Worm (Caenorhabditis elegans) whole organism, L2 larva: ENCODE data around the gene bath-5.
"Not testable (repeated sequence)": the region's sequence is repeated elsewhere in the genome, so short reads cannot be mapped to it uniquely, and the experiment has no call there.

ENCODE experiments used
- C34F6.9 ChIP-seq: fragments of 150-350 bp; optimal IDR thresholded peaks from 2 replicates; lab custom pipeline; 2014; ENCODE audit warnings: missing biosample characterization, missing genetic modification characterization
- F13H6.1 ChIP-seq: sonication (generic microtip); optimal IDR thresholded peaks from 2 replicates; lab custom pipeline; 2016; ENCODE audit warnings: missing genetic modification characterization, missing compliant biosample characterization
- R02D3.7 ChIP-seq: fragments of 150-350 bp; optimal IDR thresholded peaks from 2 replicates; lab custom pipeline; 2014; ENCODE audit warnings: missing biosample characterization, missing genetic modification characterization
- ZK546.5 ChIP-seq: sonication (generic microtip); optimal IDR thresholded peaks from 2 replicates; lab custom pipeline; 2017; ENCODE audit warnings: missing biosample characterization, missing genetic modification characterization
- alr-1 ChIP-seq: fragments of 150-350 bp; optimal IDR thresholded peaks from 2 replicates; lab custom pipeline; 2014; ENCODE audit warnings: missing biosample characterization, missing genetic modification characterization
- aly-2 ChIP-seq: fragments of 150-350 bp; optimal IDR thresholded peaks from 2 replicates; lab custom pipeline; 2014; ENCODE audit warnings: missing biosample characterization, missing genetic modification characterization
- ama-1 ChIP-seq: fragments of 150-350 bp; optimal IDR thresholded peaks from 2 replicates; lab custom pipeline; 2018; ENCODE audit warnings: inconsistent platforms
- blmp-1 ChIP-seq: sonication (generic microtip); optimal IDR thresholded peaks from 2 replicates; lab custom pipeline; 2017; ENCODE audit warnings: missing genetic modification characterization, mild to moderate bottlenecking, missing compliant biosample characterization, antibody characterized with exemption, moderate library complexity; ENCODE audit not compliant: insufficient read depth
- ceh-16 ChIP-seq: fragments of 150-350 bp; optimal IDR thresholded peaks from 2 replicates; lab custom pipeline; 2014; ENCODE audit warnings: missing biosample characterization, missing genetic modification characterization
- ceh-82 ChIP-seq: fragments of 150-350 bp; optimal IDR thresholded peaks from 2 replicates; lab custom pipeline; 2014; ENCODE audit warnings: missing biosample characterization, missing genetic modification characterization
- crh-2 ChIP-seq: sonication (generic microtip); optimal IDR thresholded peaks from 2 replicates; lab custom pipeline; 2017; ENCODE audit warnings: missing biosample characterization, missing genetic modification characterization
- dmd-4 ChIP-seq: sonication (generic microtip); optimal IDR thresholded peaks from 2 replicates; lab custom pipeline; 2017; ENCODE audit warnings: missing biosample characterization, missing genetic modification characterization
- egl-27 ChIP-seq: sonication (generic microtip); optimal IDR thresholded peaks from 3 replicates; lab custom pipeline; 2017; ENCODE audit warnings: missing biosample characterization, missing genetic modification reagents, missing genetic modification characterization
- elt-1 ChIP-seq: fragments of 150-350 bp; optimal IDR thresholded peaks from 2 replicates; lab custom pipeline; 2014; ENCODE audit warnings: missing biosample characterization, missing genetic modification characterization
- elt-3 ChIP-seq: sonication (generic microtip); optimal IDR thresholded peaks from 2 replicates; lab custom pipeline; 2017; ENCODE audit warnings: missing biosample characterization, missing genetic modification characterization
- fos-1 ChIP-seq: fragments of 150-350 bp; optimal IDR thresholded peaks from 2 replicates; lab custom pipeline; 2014; ENCODE audit warnings: missing biosample characterization, missing genetic modification characterization
- gmeb-1 ChIP-seq: fragments of 150-350 bp; optimal IDR thresholded peaks from 2 replicates; lab custom pipeline; 2014; ENCODE audit warnings: missing biosample characterization, missing genetic modification characterization
- lin-13 ChIP-seq: fragments of 150-350 bp; optimal IDR thresholded peaks from 2 replicates; lab custom pipeline; 2014; ENCODE audit warnings: missing biosample characterization, missing genetic modification reagents, missing genetic modification characterization
- lin-39 ChIP-seq: fragments of 150-350 bp; optimal IDR thresholded peaks from 2 replicates; lab custom pipeline; 2014; ENCODE audit warnings: missing biosample characterization, missing genetic modification reagents, missing genetic modification characterization
- lsy-2 ChIP-seq, 2 experiments: fragments of 150-350 bp in 1 of 2; sonication (generic microtip) in 1 of 2; optimal IDR thresholded peaks; 2 replicates each; lab custom pipeline; 2014 to 2017; ENCODE audit warnings: missing biosample characterization in 2 of 2, missing genetic modification characterization in 2 of 2
- mab-5 ChIP-seq: fragments of 150-350 bp; optimal IDR thresholded peaks from 2 replicates; lab custom pipeline; 2014; ENCODE audit warnings: missing biosample characterization, missing genetic modification characterization
- mbf-1 ChIP-seq: sonication (generic microtip); optimal IDR thresholded peaks from 2 replicates; lab custom pipeline; 2017; ENCODE audit warnings: missing biosample characterization, missing genetic modification characterization
- mdl-1 ChIP-seq, 2 experiments: fragments of 150-350 bp in 1 of 2; sonication (generic microtip) in 1 of 2; optimal IDR thresholded peaks; 2 replicates each; lab custom pipeline; 2017; ENCODE audit warnings: missing biosample characterization in 2 of 2, missing genetic modification characterization in 2 of 2
- nhr-10 ChIP-seq: sonication (generic microtip); optimal IDR thresholded peaks from 2 replicates; lab custom pipeline; 2017; ENCODE audit warnings: missing biosample characterization, missing genetic modification characterization
- nhr-11 ChIP-seq: fragments of 150-350 bp; optimal IDR thresholded peaks from 2 replicates; lab custom pipeline; 2014; ENCODE audit warnings: missing biosample characterization, missing genetic modification characterization
- nhr-12 ChIP-seq: fragments of 150-350 bp; optimal IDR thresholded peaks from 2 replicates; lab custom pipeline; 2014; ENCODE audit warnings: missing biosample characterization, missing genetic modification characterization
- nhr-129 ChIP-seq: fragments of 150-350 bp; optimal IDR thresholded peaks from 2 replicates; lab custom pipeline; 2014; ENCODE audit warnings: missing biosample characterization, missing genetic modification characterization
- nhr-21 ChIP-seq: fragments of 150-350 bp; optimal IDR thresholded peaks from 2 replicates; lab custom pipeline; 2014; ENCODE audit warnings: missing biosample characterization, missing genetic modification characterization
- nhr-237 ChIP-seq: fragments of 150-350 bp; optimal IDR thresholded peaks from 2 replicates; lab custom pipeline; 2014; ENCODE audit warnings: missing biosample characterization, missing genetic modification characterization
- nhr-25 ChIP-seq: fragments of 150-350 bp; sonication (generic microtip); optimal IDR thresholded peaks from 3 replicates; lab custom pipeline; 2014; ENCODE audit warnings: missing biosample characterization, missing genetic modification characterization
- nhr-6 ChIP-seq: fragments of 150-350 bp; optimal IDR thresholded peaks from 2 replicates; lab custom pipeline; 2014; ENCODE audit warnings: missing biosample characterization, missing genetic modification characterization
- nhr-77 ChIP-seq: fragments of 150-350 bp; optimal IDR thresholded peaks from 2 replicates; lab custom pipeline; 2014; ENCODE audit warnings: missing biosample characterization, missing genetic modification characterization
- peb-1 ChIP-seq: fragments of 150-350 bp; optimal IDR thresholded peaks from 2 replicates; lab custom pipeline; 2014; ENCODE audit warnings: missing biosample characterization, missing genetic modification characterization
- sem-4 ChIP-seq: fragments of 150-350 bp; optimal IDR thresholded peaks from 2 replicates; lab custom pipeline; 2014; ENCODE audit warnings: missing biosample characterization, missing genetic modification reagents, missing genetic modification characterization
- skn-1 ChIP-seq: sonication (generic microtip); optimal IDR thresholded peaks from 2 replicates; lab custom pipeline; 2017; ENCODE audit warnings: missing biosample characterization, missing genetic modification characterization
- sma-3 ChIP-seq: sonication (generic microtip); optimal IDR thresholded peaks from 2 replicates; lab custom pipeline; 2016; ENCODE audit warnings: missing genetic modification reagents, missing genetic modification characterization, missing compliant biosample characterization
- sma-9 ChIP-seq, 2 experiments: fragments of 150-350 bp in 1 of 2; sonication (generic microtip) in 1 of 2; optimal IDR thresholded peaks; 2 replicates each; lab custom pipeline; 2014 to 2016; ENCODE audit warnings: missing genetic modification characterization in 2 of 2, mild to moderate bottlenecking in 1 of 2, missing biosample characterization in 1 of 2, missing compliant biosample characterization in 1 of 2, missing genetic modification reagents in 1 of 2, moderate library complexity in 1 of 2
- unc-39 ChIP-seq: fragments of 150-350 bp; optimal IDR thresholded peaks from 2 replicates; lab custom pipeline; 2014; ENCODE audit warnings: missing biosample characterization, missing genetic modification characterization
- unc-55 ChIP-seq: fragments of 150-350 bp; sonication (generic microtip); optimal IDR thresholded peaks from 3 replicates; lab custom pipeline; 2014; ENCODE audit warnings: missing biosample characterization, missing genetic modification reagents, missing genetic modification characterization
- ztf-1 ChIP-seq: fragments of 200-800 bp; sonication (Bioruptor generic); conservative IDR thresholded peaks from 2 replicates; pipeline ENCODE4 v1.3.6; 2022; ENCODE audit warnings: missing genetic modification characterization, missing compliant biosample characterization
- ztf-11 ChIP-seq: sonication (generic microtip); optimal IDR thresholded peaks from 2 replicates; lab custom pipeline; 2017; ENCODE audit warnings: missing biosample characterization, missing genetic modification characterization
- ztf-4 ChIP-seq: fragments of 150-350 bp; optimal IDR thresholded peaks from 2 replicates; lab custom pipeline; 2014; ENCODE audit warnings: missing biosample characterization, missing genetic modification characterization

bath-5 gene

DNA sequence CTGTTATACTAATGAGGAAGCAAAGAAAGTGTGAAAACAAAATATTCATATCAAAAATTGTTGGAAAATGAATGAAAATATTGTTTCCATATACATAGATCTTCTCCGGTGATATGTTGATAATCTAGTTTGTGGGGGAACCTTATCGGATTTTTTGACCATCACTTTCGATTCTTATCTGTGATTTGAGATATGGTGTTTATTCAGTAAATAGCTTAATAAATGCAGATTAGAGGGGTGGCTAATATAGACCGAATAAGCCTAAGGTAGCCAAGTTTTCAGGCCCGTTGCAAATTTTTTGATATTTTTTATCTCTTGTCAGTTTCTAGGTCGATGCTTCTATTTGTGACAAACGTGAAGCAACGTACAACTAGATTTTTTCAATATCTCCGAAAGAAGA is 39.7 kb upstream of the bath-5 start, which contains the start of gene F07E5.7:
F07E5.7 (minus strand) TSS at position 101 of the 400 bp plus-strand sequence.
- no peak for TF ChIP-seq mbf-1 (tag; lab: Kevin White, UChicago)
- no peak for TF ChIP-seq elt-3

DNA sequence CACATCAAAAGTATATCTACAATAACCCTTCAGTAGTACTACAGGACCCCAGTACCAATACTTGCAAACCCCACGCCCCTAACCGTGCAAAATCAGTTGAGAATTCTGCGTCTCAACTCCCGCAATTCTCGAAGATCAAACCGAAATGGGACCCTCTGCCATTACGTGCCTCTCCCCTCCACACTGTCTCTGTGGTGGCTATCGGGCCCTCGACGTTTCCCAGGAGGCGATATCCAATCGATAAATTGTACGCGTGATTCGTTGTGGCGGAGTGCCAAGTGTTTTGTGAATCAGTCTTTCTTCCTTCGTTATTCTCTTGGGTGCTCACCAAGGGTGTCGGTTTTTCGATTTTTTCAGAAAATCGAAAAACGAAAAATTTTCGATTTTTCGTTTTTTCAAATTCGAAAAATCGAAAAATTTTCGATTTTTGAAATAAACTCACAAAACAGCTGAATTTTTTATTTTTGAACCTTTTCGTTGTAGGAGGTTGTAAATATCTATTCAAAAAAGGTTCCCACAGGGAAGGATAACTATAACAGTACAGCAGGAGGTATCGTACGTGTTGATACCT is 35.8 kb upstream of the bath-5 start, which contains the start of gene F07E5.12:
F07E5.12 (plus strand) TSS at position 521 of the 571 bp plus-strand sequence.
- not testable (repeated sequence) for TF ChIP-seq ztf-11; mbf-1 (tag; lab: Kevin White, UChicago); lin-13 (GFP tag; lab: Kevin White, UChicago)

DNA sequence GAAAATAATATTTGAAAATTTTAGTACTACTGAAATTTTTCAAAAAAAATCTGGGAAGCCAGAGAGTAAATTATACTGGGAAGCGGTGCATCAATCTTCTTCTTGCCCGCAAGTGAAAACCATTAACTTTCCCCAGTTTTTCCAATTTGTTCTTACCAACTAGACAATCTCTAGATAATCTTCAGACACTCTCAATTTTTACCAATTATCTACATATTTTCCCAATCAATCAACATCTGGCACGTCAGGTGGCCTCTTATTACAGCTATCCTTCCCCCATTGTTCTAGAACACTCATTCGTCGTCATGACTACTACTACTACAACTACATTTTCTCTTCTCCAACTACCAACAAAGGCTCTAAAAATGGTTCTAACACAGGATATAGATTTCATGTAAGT is 32.7 kb upstream of the bath-5 start, which contains the start of gene fbxb-6:
fbxb-6 (plus strand) TSS at position 301 of the 400 bp plus-strand sequence.
- TF ChIP-seq sma-3 (no peak), aly-2 (tag; lab: Kevin White, UChicago) (no peak), R02D3.7 (no peak), lin-13 (GFP tag; lab: Kevin White, UChicago) (no peak), C34F6.9 (tag; lab: Kevin White, UChicago) (no peak), alr-1 (tag; lab: Kevin White, UChicago) (no peak), elt-1 (tag; lab: Kevin White, UChicago) (no peak), mdl-1 (tag; optimal IDR thresholded peaks at IDR 0.05; lab: Kevin White, UChicago) (no peak), lin-39 (tag; lab: Kevin White, UChicago) (no peak), ztf-1 (GFP tag; lab: Robert Waterston, UW) (no peak), ZK546.5 (tag; lab: Kevin White, UChicago) (no peak), F13H6.1 (tag; lab: Kevin White, UChicago) (no peak), ceh-82 (tag; lab: Kevin White, UChicago) (no peak), skn-1 (no peak), sma-9 (GFP tag; optimal IDR thresholded peaks at IDR 0.05; lab: Kevin White, UChicago) (no peak), sma-9 (tag; optimal IDR thresholded peaks at IDR 0.05; lab: Kevin White, UChicago) (no peak), nhr-12 (tag; lab: Kevin White, UChicago) (no peak)

DNA sequence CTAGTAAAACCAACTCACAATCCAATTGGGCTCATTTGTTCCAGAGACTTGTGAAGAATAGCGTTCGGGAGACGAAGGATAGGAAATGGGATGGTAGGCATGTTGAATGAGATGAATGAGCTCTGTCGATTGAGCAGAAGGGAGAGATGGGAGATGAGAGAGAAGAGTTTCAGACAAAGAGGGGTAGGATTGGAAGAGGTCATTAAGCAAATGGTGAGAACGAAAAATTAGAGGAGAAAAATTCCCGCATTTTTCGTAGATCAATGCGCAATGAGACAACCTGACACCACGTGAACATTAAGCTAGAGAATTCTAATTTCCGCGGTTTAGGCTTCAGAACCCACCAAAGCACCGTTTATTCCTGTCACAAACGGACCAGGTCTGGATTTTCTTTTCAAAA is 32.2 kb upstream of the bath-5 start, which contains the start of gene F07E5.13:
F07E5.13 (minus strand) TSS at position 101 of the 400 bp plus-strand sequence.
- TF ChIP-seq unc-39 (tag; lab: Kevin White, UChicago) (no peak), lin-39 (tag; lab: Kevin White, UChicago) (no peak), nhr-25 (tag; lab: Kevin White, UChicago) (no peak), sem-4 (no peak), elt-3 (no peak), nhr-11 (tag; lab: Kevin White, UChicago) (no peak), peb-1 (tag; lab: Kevin White, UChicago) (no peak)

DNA sequence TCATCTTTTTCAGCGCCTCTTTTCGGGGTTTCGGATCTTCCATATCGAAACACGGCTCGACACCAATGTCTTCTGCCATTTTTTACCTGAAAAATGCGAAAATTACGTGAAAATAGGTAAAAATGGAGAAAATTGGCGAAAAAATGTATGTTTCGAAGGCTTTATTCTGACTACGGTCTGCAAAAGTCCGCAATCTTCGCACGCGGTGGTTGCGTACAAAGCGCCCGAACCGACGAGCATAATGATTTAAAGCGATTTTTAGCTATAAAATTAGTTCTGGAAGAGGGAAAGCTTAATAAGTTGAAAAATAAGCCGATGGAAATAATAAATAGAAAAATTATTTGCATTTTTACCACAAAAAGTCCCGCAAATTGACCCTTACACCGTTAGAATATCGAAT is 27.2 kb upstream of the bath-5 start, which contains the start of gene F07E5.5:
F07E5.5 (minus strand) TSS at position 86 of the 400 bp plus-strand sequence.
- TF ChIP-seq aly-2 (tag; lab: Kevin White, UChicago) (no peak), nhr-11 (tag; lab: Kevin White, UChicago) (no peak), ama-1 (no peak), R02D3.7 (no peak), gmeb-1 (peak; percentile 56), mdl-1 (tag; optimal IDR thresholded peaks at IDR 0.05; lab: Kevin White, UChicago) (no peak), peb-1 (tag; lab: Kevin White, UChicago) (no peak), nhr-12 (tag; lab: Kevin White, UChicago) (no peak), elt-1 (tag; lab: Kevin White, UChicago) (no peak), nhr-6 (tag; lab: Kevin White, UChicago) (no peak), C34F6.9 (tag; lab: Kevin White, UChicago) (no peak), crh-2 (tag; lab: Kevin White, UChicago) (peak; percentile 5), nhr-77 (tag; lab: Kevin White, UChicago) (no peak), nhr-129 (peak; percentile 12), mbf-1 (tag; lab: Kevin White, UChicago) (no peak), nhr-10 (no peak), fos-1 (tag; lab: Kevin White, UChicago) (no peak), ztf-4 (tag; lab: Kevin White, UChicago) (no peak), egl-27 (no peak), lin-39 (tag; lab: Kevin White, UChicago) (no peak), elt-3 (no peak), ceh-16 (tag; lab: Kevin White, UChicago) (no peak), mab-5 (no peak), unc-55 (GFP tag; lab: Kevin White, UChicago) (peak; percentile 68), ceh-82 (tag; lab: Kevin White, UChicago) (no peak), ztf-1 (GFP tag; lab: Robert Waterston, UW) (no peak), nhr-25 (tag; lab: Kevin White, UChicago) (no peak), dmd-4 (tag; lab: Kevin White, UChicago) (no peak), lin-13 (GFP tag; lab: Kevin White, UChicago) (peak; percentile 73), skn-1 (no peak), nhr-21 (tag; lab: Kevin White, UChicago) (peak; percentile 15), lsy-2 (tag; optimal IDR thresholded peaks at IDR 0.05; lab: Kevin White, UChicago) (peak; percentile 91 to 97), nhr-237 (tag; lab: Kevin White, UChicago) (no peak), alr-1 (tag; lab: Kevin White, UChicago) (no peak), ztf-11 (no peak), blmp-1 (tag; lab: Kevin White, UChicago) (no peak)
